Fruit fly (Drosophila melanogaster) ovary, adult (tissue): ENCODE results near the gene hh.

Experiments
- CG17801 ChIP-seq: fragments of 200-800 bp; optimal IDR thresholded peaks from 2 replicates; lab custom pipeline; 2019; ENCODE audit warnings: missing biosample characterization, mild to moderate bottlenecking, missing genetic modification characterization, moderate library complexity; ENCODE audit not compliant: partially characterized antibody

hh gene

DNA sequence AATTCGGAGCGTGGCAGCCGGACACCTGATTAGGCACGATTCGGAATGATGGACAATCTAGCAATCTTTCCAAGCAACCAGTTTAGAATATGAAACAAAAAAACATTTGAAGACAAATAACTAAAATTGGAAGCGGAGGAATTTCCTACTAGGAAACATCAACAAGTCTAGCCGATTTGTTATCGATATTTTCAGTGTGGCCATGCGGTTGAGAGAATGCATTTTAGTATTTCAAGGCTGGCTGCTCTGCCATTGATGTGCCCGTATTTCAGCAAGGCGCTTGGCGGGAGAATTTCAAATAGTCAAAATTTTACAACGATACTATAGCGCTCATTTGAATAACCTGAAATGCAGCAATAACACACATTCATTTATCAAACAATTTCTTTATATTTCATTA is 13.9 kb downstream of the hh start, which contains the start of gene CG31457:
Gene CG31457 (minus strand): TSS at position 186 of the 400 bp plus-strand sequence.
- no peak for TF ChIP-seq CG17801 (GFP tag; lab: Kevin White, UChicago)

DNA sequence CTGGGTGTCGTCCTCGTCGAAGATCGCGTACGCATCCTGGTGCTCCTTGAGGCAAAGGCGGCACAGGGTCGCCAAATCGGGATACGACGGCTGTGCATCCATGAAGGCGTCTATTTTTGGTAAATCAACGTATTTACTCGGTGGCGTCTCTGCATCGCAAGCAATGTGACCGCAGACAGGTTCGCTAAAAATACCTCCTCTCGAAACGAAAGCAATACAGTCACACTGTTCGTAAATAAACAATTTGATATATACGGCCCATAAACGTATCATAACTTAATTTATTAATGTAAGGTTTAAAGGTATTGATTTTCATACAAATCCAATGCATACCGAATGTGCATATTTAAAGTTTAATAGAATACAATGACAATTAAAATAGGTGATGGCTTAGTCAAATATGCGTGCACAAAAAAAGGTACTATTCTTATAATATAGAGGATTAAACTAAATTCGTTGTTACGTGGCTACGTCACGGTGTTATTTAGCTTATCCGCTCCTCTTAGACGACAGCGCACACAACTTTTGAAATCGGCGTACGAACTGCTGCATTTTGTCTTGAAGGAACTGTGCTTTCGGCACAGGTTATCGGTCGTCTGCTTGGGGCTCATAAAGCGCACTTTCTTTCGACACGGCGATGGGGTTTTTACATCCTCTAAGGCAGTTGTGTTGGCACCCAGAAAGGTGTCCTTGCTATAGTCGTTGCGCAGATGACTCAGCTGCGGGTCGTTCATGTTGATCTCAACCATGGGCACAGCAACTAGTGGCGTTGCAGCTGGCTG is 15.3 kb downstream of the hh start, which contains the start of gene CG31365:
Gene CG31365 (minus strand): TSS at position 182 of the 782 bp plus-strand sequence.
- TF ChIP-seq CG17801 (GFP tag; lab: Kevin White, UChicago), result no peak

DNA sequence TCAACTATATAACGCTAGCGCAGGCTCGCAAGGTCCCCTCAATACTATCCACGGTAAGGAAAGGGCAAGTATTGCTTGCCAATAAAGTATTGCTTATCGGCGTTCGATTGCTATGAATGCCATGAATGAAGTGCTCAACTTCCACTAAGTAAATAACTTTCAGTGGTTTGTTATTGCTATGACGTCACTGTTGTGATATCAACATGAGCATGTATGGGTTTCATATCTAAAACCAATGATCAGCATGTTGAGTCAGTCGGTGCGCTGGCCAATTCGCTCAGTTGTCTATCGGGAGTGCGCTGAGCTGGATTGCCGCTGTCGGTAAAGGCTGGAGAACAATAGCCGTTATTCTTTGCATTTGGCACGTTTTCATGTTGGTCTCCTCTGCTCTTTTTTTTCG is 20.8 kb downstream of the hh start:
- TF ChIP-seq CG17801 (GFP tag; lab: Kevin White, UChicago), result no peak

DNA sequence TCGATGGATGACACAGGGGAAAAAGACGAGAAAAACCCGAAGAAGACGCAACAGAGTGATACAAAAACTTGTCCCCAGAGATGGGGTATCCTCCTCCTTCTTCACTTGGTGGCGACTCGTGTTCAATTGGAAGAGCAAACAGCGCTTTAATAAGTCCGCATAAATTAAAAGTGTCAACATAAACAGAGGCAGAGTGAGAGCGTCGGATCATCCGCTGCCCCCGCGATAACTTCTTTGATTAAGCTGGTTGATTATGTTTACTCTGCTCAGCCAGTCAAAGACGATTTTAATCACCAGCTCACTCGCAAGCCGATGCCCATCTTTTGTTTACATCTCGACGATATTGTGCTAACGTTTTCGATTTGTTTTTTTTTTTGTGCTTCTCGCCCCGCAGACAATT is 21.8 kb downstream of the hh start:
- TF ChIP-seq CG17801 (GFP tag; lab: Kevin White, UChicago), result no peak

DNA sequence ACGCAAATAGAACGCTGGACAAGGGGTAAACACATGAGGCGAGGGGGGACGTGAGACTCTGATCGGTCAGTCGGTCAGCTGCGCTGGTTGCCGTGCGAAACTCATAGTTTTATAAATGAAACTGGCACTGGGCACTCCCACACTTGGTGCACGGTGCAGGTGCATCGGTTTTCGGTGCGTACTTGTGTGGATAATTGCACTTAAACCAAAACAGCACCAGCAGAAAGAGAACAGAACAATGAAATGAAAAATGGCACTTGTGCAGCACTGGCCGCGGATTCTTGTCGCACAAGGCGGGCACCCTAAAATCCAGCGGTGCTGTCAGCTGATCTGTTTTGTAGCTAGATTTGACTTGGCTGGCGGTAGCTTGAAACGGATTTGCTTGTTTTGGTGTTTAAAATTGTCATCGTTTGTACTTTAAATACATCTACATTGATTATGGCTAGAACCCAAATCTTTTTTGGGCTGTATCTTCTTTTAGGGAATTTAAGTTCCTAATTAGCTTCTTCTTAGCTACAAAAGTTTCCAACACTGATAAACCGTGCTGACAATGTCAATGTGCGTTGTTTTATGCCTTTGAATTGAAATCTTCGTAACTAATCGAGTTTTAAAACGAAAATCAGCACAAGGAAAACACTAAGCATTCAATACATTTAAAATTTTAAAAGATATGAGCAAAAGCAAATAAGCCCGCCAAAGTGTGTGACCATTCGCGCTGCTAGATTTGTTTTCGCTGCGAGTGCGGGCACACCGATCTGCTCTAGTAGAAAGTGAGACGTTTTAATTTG is 23.8 kb downstream of the hh start, which contains the start of the genes Rassf and CenB1A:
Gene Rassf (minus strand): TSS at position 249 of the 788 bp plus-strand sequence.
Gene CenB1A (plus strand): TSS at position 718 of the 788 bp plus-strand sequence.
- no peak for TF ChIP-seq CG17801 (GFP tag; lab: Kevin White, UChicago)

DNA sequence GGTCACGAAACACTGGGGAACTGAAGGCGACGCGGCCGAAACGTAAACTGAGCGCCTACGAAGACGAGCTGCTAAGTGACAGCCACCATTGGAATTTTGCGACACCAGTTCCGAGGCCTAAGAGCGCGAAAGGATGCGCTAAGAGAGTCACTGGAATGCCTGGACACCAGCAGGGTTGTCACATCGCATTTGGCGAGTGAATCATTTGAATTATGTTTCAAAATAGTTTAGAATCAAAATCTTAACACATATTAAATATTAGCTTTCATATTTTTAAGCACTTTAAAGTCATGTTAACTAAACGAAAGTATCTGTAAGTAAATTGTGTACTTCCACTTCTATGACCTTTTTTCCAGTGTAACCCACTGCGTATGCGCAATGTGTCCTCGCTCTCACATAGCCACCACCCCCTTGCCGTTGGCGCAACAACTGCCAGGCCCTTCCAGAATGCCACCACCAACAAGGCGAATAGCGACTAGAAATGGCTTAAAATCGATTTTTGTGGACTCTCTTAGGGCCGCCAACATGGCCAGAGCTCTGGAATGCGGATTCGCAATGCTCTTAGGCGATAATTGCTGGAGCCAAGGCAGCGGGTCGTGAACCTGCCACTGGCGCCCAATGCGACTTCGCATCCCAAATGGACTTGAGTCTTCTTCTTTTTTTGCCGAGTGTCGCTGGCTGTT is 28.9 kb downstream of the hh start, which contains the start of gene Cow:
Gene Cow (minus strand): TSS at position 51 of the 683 bp plus-strand sequence.
- TF ChIP-seq CG17801 (GFP tag; lab: Kevin White, UChicago), result no peak

DNA sequence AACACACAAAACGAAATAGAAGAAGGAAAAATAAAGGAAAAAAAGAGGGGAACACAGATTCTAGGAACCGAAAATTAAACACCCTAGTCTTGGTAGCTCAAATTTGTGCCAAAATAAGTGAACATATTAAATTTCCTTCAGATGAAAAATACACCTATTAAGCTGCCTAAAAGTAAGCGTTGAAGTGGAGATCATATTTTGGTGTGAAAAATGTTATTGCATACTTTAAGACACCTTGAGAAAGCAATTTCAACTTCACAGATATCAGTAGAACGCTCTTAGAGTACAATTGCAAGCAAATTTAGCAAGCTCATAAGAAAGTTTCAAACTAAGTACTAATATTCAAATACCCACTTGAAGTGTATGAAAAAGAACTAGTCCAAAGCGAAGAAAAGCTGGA is 31.0 kb downstream of the hh start:
- TF ChIP-seq CG17801 (GFP tag; lab: Kevin White, UChicago), result no peak

DNA sequence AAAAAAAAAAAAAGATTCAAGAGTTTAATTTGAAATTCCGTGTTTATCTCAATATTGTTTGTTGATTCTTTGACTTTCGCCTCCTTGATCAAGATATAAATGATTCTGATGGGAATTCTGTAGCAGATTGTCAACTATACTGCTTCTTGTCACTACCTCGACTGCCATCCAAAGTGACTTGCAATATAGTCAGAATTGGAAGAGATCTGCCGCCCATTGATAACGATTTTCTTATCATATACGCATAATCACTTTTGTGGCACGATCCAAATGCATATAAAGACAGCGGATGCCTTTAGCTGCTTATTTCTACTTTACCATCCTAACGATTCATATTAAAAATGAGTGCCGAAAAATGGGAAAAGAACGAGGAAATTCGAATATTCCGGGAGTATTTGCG is 42.5 kb downstream of the hh start, which contains the start of gene CG6738:
Gene CG6738 (plus strand): TSS at position 301 of the 400 bp plus-strand sequence.
- TF ChIP-seq CG17801 (GFP tag; lab: Kevin White, UChicago), result no peak

DNA sequence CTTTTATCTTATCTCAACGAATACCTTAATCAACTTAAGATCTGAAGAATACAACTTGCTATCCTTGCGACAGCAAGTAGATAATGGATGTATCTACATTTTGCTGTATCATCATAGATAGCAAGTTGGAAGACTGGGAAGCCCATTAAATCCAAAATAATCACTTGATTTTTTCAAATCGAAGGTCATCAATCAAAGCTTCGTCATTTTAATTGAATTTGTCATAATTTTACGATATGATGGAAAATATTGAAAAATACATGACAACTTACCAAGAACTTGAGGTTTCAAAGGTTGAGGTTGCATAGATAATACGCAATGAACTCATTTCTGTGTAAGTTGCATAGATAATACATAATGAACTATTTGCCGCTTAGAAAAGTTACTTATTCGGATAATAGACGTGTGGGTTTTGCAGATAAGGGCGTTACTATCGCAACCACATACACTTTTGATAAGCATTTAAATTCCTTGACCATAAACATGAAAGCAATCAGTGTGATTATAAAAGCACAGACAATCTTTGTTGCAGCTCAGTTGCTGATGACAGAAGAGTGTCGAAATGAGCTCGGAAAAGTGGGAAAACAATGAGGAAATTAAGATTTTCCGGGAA is 44.4 kb downstream of the hh start, which contains the start of gene CG6733:
Gene CG6733 (plus strand): TSS at position 532 of the 613 bp plus-strand sequence.
- no peak for TF ChIP-seq CG17801 (GFP tag; lab: Kevin White, UChicago)

DNA sequence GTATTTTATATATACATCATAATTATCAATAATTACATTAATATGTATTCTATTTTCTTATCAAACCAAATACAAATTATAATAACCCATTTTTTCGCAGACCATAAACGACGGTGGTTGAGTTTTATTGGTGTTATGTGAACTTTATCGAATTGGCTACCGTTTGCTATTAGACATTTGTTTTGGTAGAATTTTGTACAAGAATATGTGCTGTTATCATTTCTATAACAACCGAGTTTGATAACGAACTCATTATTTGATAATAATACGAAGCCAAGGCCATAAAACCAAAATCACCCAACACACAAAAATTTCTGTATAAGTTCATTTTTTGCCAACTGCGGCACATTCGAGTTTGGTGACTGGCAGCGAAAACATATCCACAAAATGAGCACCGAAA is 46.4 kb downstream of the hh start, which contains the start of gene CG17109:
Gene CG17109 (plus strand): TSS at position 345 of the 400 bp plus-strand sequence.
- no peak for TF ChIP-seq CG17801 (GFP tag; lab: Kevin White, UChicago)

DNA sequence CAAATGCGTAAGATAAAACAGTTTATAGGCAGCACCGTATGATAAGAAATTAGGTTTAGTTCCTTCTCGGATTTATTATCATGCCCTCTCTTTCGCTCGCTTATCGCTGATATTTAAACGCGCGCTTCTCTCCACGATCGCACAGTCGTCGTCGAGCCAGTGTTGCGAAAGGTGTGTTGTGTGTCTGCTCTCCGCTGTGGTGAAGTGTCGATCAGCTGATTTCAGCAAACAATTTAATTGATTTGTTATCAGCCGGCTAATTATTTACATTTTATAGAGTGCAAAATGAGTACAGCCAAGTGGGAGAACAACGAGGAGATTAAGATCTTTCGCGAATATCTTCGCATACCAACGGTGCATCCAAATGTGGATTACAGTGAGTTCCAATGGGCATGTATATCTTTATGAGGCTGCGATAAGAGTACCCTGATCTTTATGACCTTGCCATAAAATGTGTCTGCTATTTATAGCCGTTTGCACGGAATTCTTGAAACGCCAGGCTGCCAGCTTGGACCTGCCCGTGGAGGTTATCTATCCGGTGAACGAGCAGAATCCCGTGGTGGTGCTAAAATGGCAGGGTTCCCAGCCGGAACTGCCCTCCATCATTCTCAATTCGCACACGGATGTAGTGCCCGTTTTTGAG is 50.0 kb downstream of the hh start, which contains the start of the genes CG17110 and CG6726:
Gene CG17110 (plus strand): TSS at position 139 of the 643 bp plus-strand sequence.
Gene CG6726 (plus strand): TSS at position 139 of the 643 bp plus-strand sequence.
- peak; percentile 46 for TF ChIP-seq CG17801 (GFP tag; lab: Kevin White, UChicago)

DNA sequence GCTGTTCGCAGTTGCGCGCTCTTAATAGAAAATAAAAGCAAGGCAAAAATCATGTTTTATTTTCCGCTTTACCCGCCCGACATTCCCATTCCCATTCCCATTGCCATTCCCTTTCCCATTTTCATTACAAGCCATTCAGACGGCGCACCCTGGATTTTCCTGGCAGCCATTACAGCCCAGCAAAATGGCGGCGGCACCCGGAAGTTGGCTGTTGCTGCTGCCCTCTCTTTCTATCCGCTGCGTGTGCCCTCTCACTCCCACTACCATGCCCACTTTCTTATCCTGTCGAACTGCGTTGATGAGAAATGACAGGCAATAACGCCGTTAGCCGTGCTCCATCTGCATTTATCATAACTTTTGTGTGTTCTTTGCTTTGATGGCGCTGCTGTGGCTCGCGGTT is 53.5 kb downstream of the hh start:
- TF ChIP-seq CG17801 (GFP tag; lab: Kevin White, UChicago), result no peak

DNA sequence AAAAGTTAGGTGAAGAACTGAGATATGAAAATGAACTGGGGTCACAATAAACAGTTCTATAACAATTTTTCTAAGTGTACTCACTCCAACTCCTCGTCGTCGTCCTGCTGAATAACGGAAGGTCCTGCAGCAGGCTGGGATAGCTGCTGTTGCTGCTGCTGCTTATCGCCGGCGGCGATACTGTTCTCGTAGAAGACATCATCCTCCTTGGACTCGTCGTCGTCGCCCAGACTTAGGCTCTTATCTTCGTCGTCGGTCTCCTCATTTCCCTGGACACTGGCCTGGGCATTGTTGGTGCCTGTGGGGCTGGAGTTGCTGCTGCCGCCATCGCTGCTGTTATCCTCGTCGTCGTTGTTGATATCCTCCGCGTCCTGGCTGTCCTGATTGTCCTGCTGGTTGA is 60.4 kb downstream of the hh start:
- no peak for TF ChIP-seq CG17801 (GFP tag; lab: Kevin White, UChicago)
